Fruit fly (Drosophila melanogaster): ENCODE data around the gene CG43255.

DNA sequence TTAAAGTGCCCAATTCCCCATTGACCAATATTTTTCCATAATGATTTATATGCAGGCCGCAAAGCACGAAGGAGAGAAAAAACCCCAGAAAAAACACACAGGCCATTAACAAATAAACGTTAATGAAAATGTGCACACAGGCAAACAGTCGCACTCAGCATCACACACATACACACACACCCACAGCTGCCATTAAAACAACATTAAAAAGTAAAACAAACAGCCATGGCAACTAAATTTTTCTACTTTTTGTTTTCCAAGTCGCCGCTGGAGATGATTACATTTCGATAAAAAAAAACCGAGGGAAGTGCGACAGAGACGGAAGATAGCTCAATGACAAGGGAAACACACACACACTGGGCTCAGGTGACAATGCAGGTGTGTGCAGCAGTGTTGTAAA, 36.4 kb upstream of the CG43255 start:
- TF ChIP-seq psq (optimal IDR thresholded peaks at IDR 0.05), result no peak
- TF ChIP-seq EcR (GFP tag; optimal IDR thresholded peaks at IDR 0.05), result no peak
- no peak for TF ChIP-seq usp (GFP tag; optimal IDR thresholded peaks at IDR 0.05)

All from whole organism.